Fruit fly (Drosophila melanogaster) whole organism, embryonic: ENCODE data around the gene Jhbp7.

Experiments
- CG6272 ChIP-seq: fragments of 200-800 bp; sonication (Bioruptor generic); IDR thresholded peaks from 2 replicates; pipeline ENCODE4 v1.3.6; 2022; ENCODE audit warnings: missing biosample characterization, missing genetic modification characterization
- CG8359 ChIP-seq: fragments of 200-800 bp; sonication (Bioruptor generic); optimal IDR thresholded peaks from 2 replicates; lab custom pipeline; 2017; ENCODE audit warnings: missing biosample characterization, mild to moderate bottlenecking, missing genetic modification characterization, borderline replicate concordance
- Side ChIP-seq: fragments of 200-800 bp; sonication (Bioruptor generic); optimal IDR thresholded peaks from 2 replicates; lab custom pipeline; 2016; ENCODE audit warnings: missing biosample characterization, missing genetic modification characterization
- gt ChIP-seq: fragments of 200-800 bp; sonication (Bioruptor generic); IDR thresholded peaks from 2 replicates; pipeline ENCODE4 v1.3.6; 2022; ENCODE audit warnings: missing biosample characterization, missing genetic modification characterization

DNA sequence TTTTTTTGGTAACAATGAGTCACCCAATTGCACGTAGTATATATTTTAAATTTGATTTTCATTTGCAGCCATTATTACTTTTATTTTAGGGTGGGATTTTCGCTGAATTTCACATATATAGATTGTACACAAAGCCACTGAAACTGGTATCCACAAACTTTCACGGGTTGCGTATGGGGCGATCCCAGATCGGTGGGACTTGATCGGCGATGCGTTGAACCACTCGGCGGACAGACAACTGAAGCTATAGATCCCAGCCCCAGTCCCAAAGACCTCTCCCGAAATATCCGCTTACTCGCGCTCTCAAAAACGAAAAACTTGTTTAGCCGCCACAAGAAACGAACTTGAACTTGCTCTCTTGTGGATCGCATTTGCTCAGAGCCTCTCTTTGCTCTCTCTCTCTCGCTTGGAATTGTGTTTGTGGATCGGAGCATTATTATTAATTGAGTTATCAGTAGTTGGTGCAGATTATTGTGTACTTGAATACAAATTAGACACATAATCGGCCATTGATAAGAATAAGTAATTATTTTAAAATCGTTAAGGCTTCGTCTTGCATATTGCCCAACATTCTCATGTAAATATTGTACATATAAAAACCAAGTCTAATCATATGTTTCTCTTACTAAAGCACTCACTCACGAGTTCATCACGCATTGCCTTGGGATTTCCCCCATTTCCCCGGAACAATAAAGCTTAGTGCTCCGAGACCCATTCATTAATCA, 29.2 kb upstream of the Jhbp7 start, which contains the start of gene Cad96Ca:
- TF ChIP-seq CG8359 (GFP tag; lab: Kevin White, UChicago): no peak
- TF ChIP-seq gt (GFP tag; lab: Robert Waterston, UW): no peak
- no peak for TF ChIP-seq Side (GFP tag; lab: Kevin White, UChicago)
- TF ChIP-seq CG6272 (GFP tag; lab: Robert Waterston, UW): no peak
